Worm (Caenorhabditis elegans) whole organism, L3 larva: Measurements from ENCODE around the gene ssp-32.

Source experiments
- R02D3.7 ChIP-seq: fragments of 150-350 bp; optimal IDR thresholded peaks from 2 replicates; lab custom pipeline; 2014; ENCODE audit warnings: missing biosample characterization, missing genetic modification characterization
- ZK546.5 ChIP-seq: sonication (generic microtip); optimal IDR thresholded peaks from 2 replicates; lab custom pipeline; 2017; ENCODE audit warnings: missing biosample characterization, missing genetic modification characterization
- aly-2 ChIP-seq: fragments of 150-350 bp; optimal IDR thresholded peaks from 2 replicates; lab custom pipeline; 2014; ENCODE audit warnings: missing biosample characterization, missing genetic modification characterization
- ama-1 ChIP-seq: fragments of 150-350 bp; optimal IDR thresholded peaks from 2 replicates; lab custom pipeline; 2018
- ceh-28 ChIP-seq: fragments of 150-350 bp; optimal IDR thresholded peaks from 2 replicates; lab custom pipeline; 2014; ENCODE audit warnings: missing biosample characterization, missing genetic modification reagents, missing genetic modification characterization
- ceh-9 ChIP-seq: sonication (generic microtip); optimal IDR thresholded peaks from 2 replicates; lab custom pipeline; 2018; ENCODE audit warnings: missing biosample characterization, missing genetic modification characterization
- egl-5 ChIP-seq: fragments of 150-350 bp; optimal IDR thresholded peaks from 2 replicates; lab custom pipeline; 2017; ENCODE audit warnings: missing biosample characterization, missing genetic modification reagents, missing genetic modification characterization, inconsistent platforms
- elt-1 ChIP-seq: fragments of 150-350 bp; optimal IDR thresholded peaks from 2 replicates; lab custom pipeline; 2014; ENCODE audit warnings: missing biosample characterization, missing genetic modification characterization
- elt-2 ChIP-seq: sonication (generic microtip); optimal IDR thresholded peaks from 2 replicates; lab custom pipeline; 2016; ENCODE audit warnings: missing genetic modification reagents, mild to moderate bottlenecking, missing genetic modification characterization, missing compliant biosample characterization
- elt-3 ChIP-seq, 3 experiments: fragments of 150-350 bp in 1 of 3; sonication (generic microtip) in 2 of 3; optimal IDR thresholded peaks; 2 replicates in 2 of 3; 4 replicates in 1 of 3; lab custom pipeline; 2014 to 2017; ENCODE audit warnings: missing biosample characterization in 3 of 3, missing genetic modification characterization in 3 of 3
- eor-1 ChIP-seq, 2 experiments: fragments of 150-350 bp; optimal IDR thresholded peaks; 2 replicates each; lab custom pipeline; 2014 to 2018; ENCODE audit warnings: missing biosample characterization in 2 of 2, missing genetic modification characterization in 2 of 2
- fkh-10 ChIP-seq: sonication (generic microtip); optimal IDR thresholded peaks from 2 replicates; lab custom pipeline; 2017; ENCODE audit warnings: missing biosample characterization, missing genetic modification reagents, missing genetic modification characterization
- fkh-2 ChIP-seq: fragments of 150-350 bp; optimal IDR thresholded peaks from 2 replicates; lab custom pipeline; 2014; ENCODE audit warnings: missing biosample characterization, missing genetic modification reagents, missing genetic modification characterization
- fos-1 ChIP-seq: fragments of 150-350 bp; optimal IDR thresholded peaks from 2 replicates; lab custom pipeline; 2014; ENCODE audit warnings: missing biosample characterization, missing genetic modification characterization
- hmg-11 ChIP-seq: sonication (generic microtip); optimal IDR thresholded peaks from 2 replicates; lab custom pipeline; 2016; ENCODE audit warnings: missing genetic modification characterization, missing compliant biosample characterization
- jun-1 ChIP-seq: fragments of 150-350 bp; optimal IDR thresholded peaks from 2 replicates; lab custom pipeline; 2014; ENCODE audit warnings: missing biosample characterization, missing genetic modification reagents, missing genetic modification characterization
- lin-15B ChIP-seq: fragments of 150-350 bp; optimal IDR thresholded peaks from 2 replicates; lab custom pipeline; 2014; ENCODE audit warnings: missing biosample characterization, missing genetic modification characterization
- lin-39 ChIP-seq: fragments of 150-350 bp; optimal IDR thresholded peaks from 2 replicates; lab custom pipeline; 2018; ENCODE audit warnings: missing biosample characterization, missing genetic modification reagents, missing genetic modification characterization
- lsy-12 ChIP-seq: sonication (generic microtip); optimal IDR thresholded peaks from 2 replicates; lab custom pipeline; 2016; ENCODE audit warnings: mild to moderate bottlenecking, missing genetic modification characterization, missing compliant biosample characterization
- mdl-1 ChIP-seq: fragments of 150-350 bp; optimal IDR thresholded peaks from 2 replicates; lab custom pipeline; 2014; ENCODE audit warnings: missing biosample characterization, missing genetic modification characterization
- mml-1 ChIP-seq: fragments of 150-350 bp; sonication (generic microtip); optimal IDR thresholded peaks from 3 replicates; lab custom pipeline; 2014; ENCODE audit warnings: missing biosample characterization, missing genetic modification characterization
- nfya-1 ChIP-seq: sonication (generic microtip); optimal IDR thresholded peaks from 2 replicates; lab custom pipeline; 2017; ENCODE audit warnings: missing genetic modification characterization, mild to moderate bottlenecking, missing compliant biosample characterization, antibody characterized with exemption, moderate library complexity; ENCODE audit not compliant: insufficient read depth
- nhr-11 ChIP-seq: fragments of 150-350 bp; optimal IDR thresholded peaks from 2 replicates; lab custom pipeline; 2014; ENCODE audit warnings: missing biosample characterization, missing genetic modification characterization
- nhr-23 ChIP-seq: fragments of 150-350 bp; optimal IDR thresholded peaks from 2 replicates; lab custom pipeline; 2014; ENCODE audit warnings: missing biosample characterization, missing genetic modification reagents, missing genetic modification characterization
- nhr-237 ChIP-seq: fragments of 150-350 bp; optimal IDR thresholded peaks from 2 replicates; lab custom pipeline; 2014; ENCODE audit warnings: missing biosample characterization, missing genetic modification characterization
- nhr-25 ChIP-seq: sonication (generic microtip); optimal IDR thresholded peaks from 2 replicates; lab custom pipeline; 2017; ENCODE audit warnings: missing biosample characterization, missing genetic modification characterization
- nhr-43 ChIP-seq: sonication (generic microtip); optimal IDR thresholded peaks from 2 replicates; lab custom pipeline; 2016; ENCODE audit warnings: mild to moderate bottlenecking, missing genetic modification characterization, missing compliant biosample characterization; ENCODE audit not compliant: poor library complexity, severe bottlenecking
- nhr-67 ChIP-seq: fragments of 150-350 bp; optimal IDR thresholded peaks from 2 replicates; lab custom pipeline; 2014; ENCODE audit warnings: missing biosample characterization, missing genetic modification characterization
- nhr-76 ChIP-seq: fragments of 150-350 bp; sonication (generic microtip); optimal IDR thresholded peaks from 5 replicates; lab custom pipeline; 2014; ENCODE audit warnings: missing biosample characterization, missing genetic modification characterization
- nhr-77 ChIP-seq: fragments of 150-350 bp; optimal IDR thresholded peaks from 2 replicates; lab custom pipeline; 2014; ENCODE audit warnings: missing biosample characterization, missing genetic modification characterization
- pha-4 ChIP-seq: fragments of 150-350 bp; optimal IDR thresholded peaks from 2 replicates; lab custom pipeline; 2014; ENCODE audit warnings: missing biosample characterization, missing genetic modification reagents, missing genetic modification characterization
- pqm-1 ChIP-seq: fragments of 150-350 bp; optimal IDR thresholded peaks from 2 replicates; lab custom pipeline; 2017; ENCODE audit warnings: missing biosample characterization, missing genetic modification characterization, inconsistent platforms
- skn-1 ChIP-seq: fragments of 150-350 bp; optimal IDR thresholded peaks from 2 replicates; lab custom pipeline; 2014; ENCODE audit warnings: missing biosample characterization, missing genetic modification characterization
- snpc-4 ChIP-seq: fragments of 150-350 bp; optimal IDR thresholded peaks from 2 replicates; lab custom pipeline; 2014; ENCODE audit warnings: missing biosample characterization, missing genetic modification characterization
- tbx-2 ChIP-seq: sonication (generic microtip); optimal IDR thresholded peaks from 2 replicates; lab custom pipeline; 2016; ENCODE audit warnings: mild to moderate bottlenecking, missing genetic modification characterization, missing compliant biosample characterization
- ztf-11 ChIP-seq: fragments of 150-350 bp; optimal IDR thresholded peaks from 2 replicates; lab custom pipeline; 2014; ENCODE audit warnings: missing biosample characterization, missing genetic modification characterization
- ztf-4 ChIP-seq: fragments of 150-350 bp; optimal IDR thresholded peaks from 2 replicates; lab custom pipeline; 2014; ENCODE audit warnings: missing biosample characterization, missing genetic modification characterization

ssp-32 gene

ce11 chrIV:9873837-9874236 is 21.4 kb upstream of the ssp-32 start:
- TF ChIP-seq nhr-25 (tag; lab: Kevin White, UChicago) (peak; percentile 58), nfya-1 (tag; lab: Kevin White, UChicago) (peak; percentile 67), elt-3 (tag; optimal IDR thresholded peaks at IDR 0.05; lab: Kevin White, UChicago) (no peak), elt-1 (peak; percentile 48), eor-1 (tag; optimal IDR thresholded peaks at IDR 0.05; lab: Kevin White, UChicago) (no peak), pqm-1 (tag; lab: Kevin White, UChicago) (peak; percentile 59), R02D3.7 (tag; lab: Kevin White, UChicago) (no peak), tbx-2 (tag; lab: Kevin White, UChicago) (no peak), nhr-43 (tag; lab: Kevin White, UChicago) (no peak), elt-2 (tag; lab: Kevin White, UChicago) (peak; percentile 53), lsy-12 (tag; lab: Kevin White, UChicago) (no peak), pha-4 (tag; lab: Kevin White, UChicago) (peak; percentile 67), mdl-1 (tag; lab: Kevin White, UChicago) (no peak), fkh-10 (GFP tag; lab: Kevin White, UChicago) (no peak), snpc-4 (peak; percentile 48), skn-1 (tag; lab: Kevin White, UChicago) (no peak), ztf-4 (tag; lab: Kevin White, UChicago) (peak; percentile 9), lin-15B (peak; percentile 15), ama-1 (lab: Kevin White, UChicago) (no peak), fos-1 (no peak), nhr-23 (tag; lab: Kevin White, UChicago) (peak; percentile 44), ceh-9 (tag; lab: Kevin White, UChicago) (no peak), nhr-77 (tag; lab: Kevin White, UChicago) (no peak), hmg-11 (tag; lab: Kevin White, UChicago) (peak; percentile 44), ceh-28 (tag; lab: Kevin White, UChicago) (no peak), nhr-11 (tag; lab: Kevin White, UChicago) (no peak), ZK546.5 (tag; lab: Kevin White, UChicago) (no peak)

ce11 chrIV:9875646-9876045 is 19.5 kb upstream of the ssp-32 start:
- TF ChIP-seq ceh-28 (tag; lab: Kevin White, UChicago) (peak; percentile 14), nhr-43 (tag; lab: Kevin White, UChicago) (peak; percentile 87), pqm-1 (tag; lab: Kevin White, UChicago) (peak; percentile 50), elt-2 (tag; lab: Kevin White, UChicago) (peak; percentile 81), nhr-76 (tag; lab: Kevin White, UChicago) (peak; percentile 17), nfya-1 (tag; lab: Kevin White, UChicago) (no peak), lsy-12 (tag; lab: Kevin White, UChicago) (no peak), nhr-25 (tag; lab: Kevin White, UChicago) (peak; percentile 47), nhr-23 (tag; lab: Kevin White, UChicago) (peak; percentile 58), nhr-237 (tag; lab: Kevin White, UChicago) (no peak), pha-4 (tag; lab: Kevin White, UChicago) (peak; percentile 53), mdl-1 (tag; lab: Kevin White, UChicago) (no peak), lin-15B (no peak), jun-1 (peak; percentile 70)

- TF ChIP-seq mml-1 (tag; lab: Kevin White, UChicago) (no peak), elt-2 (tag; lab: Kevin White, UChicago) (no peak), ceh-28 (tag; lab: Kevin White, UChicago) (no peak), pqm-1 (tag; lab: Kevin White, UChicago) (no peak), jun-1 (no peak), nhr-67 (tag; lab: Kevin White, UChicago) (no peak), fkh-2 (tag; lab: Kevin White, UChicago) (no peak), egl-5 (no peak), ztf-11 (tag; lab: Kevin White, UChicago) (no peak)
Measured at ce11 chrIV:9878893-9879379, 16.3 kb upstream of the ssp-32 start, which contains the start of gene nhr-4. nhr-4 (plus strand) TSS chrIV:9879329.

ce11 chrIV:9884257-9884656 is 10.9 kb upstream of the ssp-32 start, which contains the start of the genes prp-18 and mccc-1:
prp-18 (minus strand) TSS chrIV:9884383.
mccc-1 (plus strand) TSS chrIV:9884570.
- TF ChIP-seq snpc-4 = peak; percentile 61
- TF ChIP-seq aly-2 (tag; lab: Kevin White, UChicago) = no peak
- peak; percentile 64 for TF ChIP-seq egl-5
- TF ChIP-seq fkh-2 (tag; lab: Kevin White, UChicago) = no peak
- peak; percentile 78 for TF ChIP-seq lin-15B
- peak; percentile 19 for TF ChIP-seq hmg-11 (tag; lab: Kevin White, UChicago)
- peak; percentile 59 for TF ChIP-seq lin-39 (tag; lab: Kevin White, UChicago)
- no peak for TF ChIP-seq ztf-4 (tag; lab: Kevin White, UChicago)
- peak; percentile 34 for TF ChIP-seq elt-2 (tag; lab: Kevin White, UChicago)
- TF ChIP-seq pqm-1 (tag; lab: Kevin White, UChicago) = peak; percentile 13
